Fruit fly (Drosophila melanogaster) whole organism, wandering third instar larva: ENCODE results near the gene CG7059.
A peak's percentile ranks its signal among the peaks of the same experiment; 100 is the strongest.

Experiments used
- Abd-B ChIP-seq: fragments of >200 bp; optimal IDR thresholded peaks from 2 replicates; lab custom pipeline; 2017; ENCODE audit warnings: missing biosample characterization, missing genetic modification characterization
- CG32264 ChIP-seq: fragments of 200-800 bp; sonication (Bioruptor generic); optimal IDR thresholded peaks from 2 replicates; lab custom pipeline; 2016; ENCODE audit warnings: missing biosample characterization, missing genetic modification characterization
- CG9705 ChIP-seq: fragments of 200-800 bp; sonication (Bioruptor generic); optimal IDR thresholded peaks from 2 replicates; lab custom pipeline; 2018; ENCODE audit warnings: missing biosample characterization, mild to moderate bottlenecking, missing genetic modification characterization
- CrebA ChIP-seq: fragments of 200-800 bp; sonication (Bioruptor generic); optimal IDR thresholded peaks from 2 replicates; lab custom pipeline; 2016; ENCODE audit warnings: missing biosample characterization, mild to moderate bottlenecking, missing genetic modification characterization, borderline replicate concordance
- Dfd ChIP-seq: fragments of >200 bp; optimal IDR thresholded peaks from 2 replicates; lab custom pipeline; 2017; ENCODE audit warnings: missing biosample characterization, missing genetic modification characterization
- Dif ChIP-seq: fragments of 200-275, 200-300 bp; sonication (Bioruptor generic); optimal IDR thresholded peaks from 2 replicates; lab custom pipeline; 2018; ENCODE audit warnings: missing biosample characterization, missing genetic modification characterization; ENCODE audit not compliant: partially characterized antibody
- GATAd ChIP-seq: sonication (Bioruptor generic); optimal IDR thresholded peaks from 2 replicates; lab custom pipeline; 2016; ENCODE audit warnings: missing biosample characterization, missing genetic modification characterization
- HLH106 ChIP-seq: fragments of 200-800 bp; optimal IDR thresholded peaks from 3 replicates; lab custom pipeline; 2019; ENCODE audit warnings: missing biosample characterization, mild to moderate bottlenecking, missing genetic modification characterization, moderate library complexity
- Hnf4 ChIP-seq: fragments of 200-800 bp; sonication (Bioruptor generic); optimal IDR thresholded peaks from 2 replicates; lab custom pipeline; 2016; ENCODE audit warnings: missing biosample characterization, mild to moderate bottlenecking, missing genetic modification characterization
- Hr78 ChIP-seq: fragments of >200 bp; optimal IDR thresholded peaks from 2 replicates; lab custom pipeline; 2017; ENCODE audit warnings: missing biosample characterization, missing genetic modification characterization
- Hr83 ChIP-seq: fragments of 200-300 bp; sonication (Bioruptor generic); optimal IDR thresholded peaks from 2 replicates; lab custom pipeline; 2016; ENCODE audit warnings: missing biosample characterization, mild to moderate bottlenecking, missing genetic modification characterization, moderate library complexity; ENCODE audit not compliant: poor library complexity, severe bottlenecking
- Jra ChIP-seq: sonication (Bioruptor generic); optimal IDR thresholded peaks from 2 replicates; lab custom pipeline; 2016; ENCODE audit warnings: missing biosample characterization, missing genetic modification characterization
- Mio ChIP-seq: sonication (Bioruptor generic); optimal IDR thresholded peaks from 2 replicates; lab custom pipeline; 2016; ENCODE audit warnings: missing biosample characterization, missing genetic modification characterization
- Myc ChIP-seq: fragments of >200 bp; optimal IDR thresholded peaks from 2 replicates; lab custom pipeline; 2017
- N ChIP-seq: fragments of >200 bp; optimal IDR thresholded peaks from 2 replicates; lab custom pipeline; 2018; ENCODE audit warnings: missing biosample characterization, missing external identifiers, missing genetic modification characterization
- OdsH ChIP-seq: fragments of 200-800 bp; sonication (Bioruptor generic); optimal IDR thresholded peaks from 2 replicates; lab custom pipeline; 2016; ENCODE audit warnings: missing biosample characterization, mild to moderate bottlenecking, missing genetic modification characterization
- Rel ChIP-seq, 2 experiments: fragments of 200-800 bp; sonication (Bioruptor generic) in 1 of 2; optimal IDR thresholded peaks; 2 replicates in 1 of 2; 3 replicates in 1 of 2; lab custom pipeline; 2016 to 2019; ENCODE audit warnings: mild to moderate bottlenecking in 2 of 2, missing biosample characterization in 2 of 2, missing genetic modification characterization in 2 of 2, moderate library complexity in 1 of 2
- Sp1 ChIP-seq: fragments of 200-800 bp; sonication (Bioruptor generic); optimal IDR thresholded peaks from 3 replicates; lab custom pipeline; 2019; ENCODE audit warnings: missing biosample characterization, mild to moderate bottlenecking, missing genetic modification characterization, moderate library complexity
- Vsx2 ChIP-seq: fragments of 200-300, 225-300 bp; sonication (Bioruptor generic); optimal IDR thresholded peaks from 2 replicates; lab custom pipeline; 2018; ENCODE audit warnings: missing biosample characterization, missing genetic modification characterization; ENCODE audit not compliant: partially characterized antibody
- br ChIP-seq: fragments of 200-800 bp; sonication (Bioruptor generic); optimal IDR thresholded peaks from 2 replicates; lab custom pipeline; 2016; ENCODE audit warnings: missing biosample characterization, missing genetic modification characterization
- brk ChIP-seq: fragments of 200-800 bp; sonication (Bioruptor generic); optimal IDR thresholded peaks from 2 replicates; lab custom pipeline; 2016; ENCODE audit warnings: missing biosample characterization, mild to moderate bottlenecking, missing genetic modification characterization
- dl ChIP-seq, 2 experiments: fragments of 175-275, 200-275 bp in 1 of 2; fragments of 200-275 bp in 1 of 2; sonication (Bioruptor generic); optimal IDR thresholded peaks; lab custom pipeline; 2018; ENCODE audit warnings: mild to moderate bottlenecking in 2 of 2, missing biosample characterization in 2 of 2, missing genetic modification characterization in 2 of 2, moderate library complexity in 2 of 2; ENCODE audit not compliant: partially characterized antibody in 2 of 2, insufficient read depth in 1 of 2
- dmrt93B ChIP-seq: fragments of 200-800 bp; sonication (Bioruptor generic); optimal IDR thresholded peaks from 2 replicates; lab custom pipeline; 2018; ENCODE audit warnings: missing biosample characterization, mild to moderate bottlenecking, missing genetic modification characterization
- dsf ChIP-seq: sonication (Bioruptor generic); optimal IDR thresholded peaks from 2 replicates; lab custom pipeline; 2016; ENCODE audit warnings: missing biosample characterization, missing genetic modification characterization, borderline replicate concordance
- ey ChIP-seq: fragments of 200-800 bp; sonication (Bioruptor generic); optimal IDR thresholded peaks from 2 replicates; lab custom pipeline; 2016; ENCODE audit warnings: missing biosample characterization, missing genetic modification characterization
- foxo ChIP-seq, 2 experiments: fragments of 200-800 bp; sonication (Bioruptor generic); optimal IDR thresholded peaks; 2 replicates in 1 of 2; 3 replicates in 1 of 2; lab custom pipeline; 2016 to 2017; ENCODE audit warnings: missing biosample characterization in 2 of 2, missing genetic modification characterization in 2 of 2
- fru ChIP-seq: fragments of 200-800 bp; sonication (Bioruptor generic); optimal IDR thresholded peaks from 3 replicates; lab custom pipeline; 2016; ENCODE audit warnings: missing biosample characterization, mild to moderate bottlenecking, missing genetic modification characterization
- h ChIP-seq: fragments of 200-800 bp; sonication (Bioruptor generic); optimal IDR thresholded peaks from 3 replicates; lab custom pipeline; 2016; ENCODE audit warnings: missing biosample characterization, mild to moderate bottlenecking, missing genetic modification characterization
- jim ChIP-seq: fragments of 175-275, 200-325 bp; sonication (Bioruptor generic); optimal IDR thresholded peaks from 2 replicates; lab custom pipeline; 2016; ENCODE audit warnings: missing biosample characterization, mild to moderate bottlenecking, missing genetic modification characterization
- lola ChIP-seq: fragments of >200 bp; optimal IDR thresholded peaks from 2 replicates; lab custom pipeline; 2017; ENCODE audit warnings: missing biosample characterization, missing genetic modification characterization
- pan ChIP-seq: fragments of >200 bp; optimal IDR thresholded peaks from 2 replicates; lab custom pipeline; 2017
- psq ChIP-seq: fragments of 200-800 bp; sonication (Bioruptor generic); optimal IDR thresholded peaks from 3 replicates; lab custom pipeline; 2017; ENCODE audit warnings: missing biosample characterization, mild to moderate bottlenecking, missing genetic modification characterization, moderate library complexity
- rgr ChIP-seq: fragments of 200-800 bp; sonication (Bioruptor generic); optimal IDR thresholded peaks from 3 replicates; lab custom pipeline; 2016; ENCODE audit warnings: missing biosample characterization, mild to moderate bottlenecking, missing genetic modification characterization
- sage ChIP-seq: fragments of 200-800 bp; sonication (Bioruptor generic); optimal IDR thresholded peaks from 2 replicates; lab custom pipeline; 2016; ENCODE audit warnings: missing biosample characterization, mild to moderate bottlenecking, missing genetic modification characterization
- sv ChIP-seq: fragments of 200-800 bp; sonication (Bioruptor generic); optimal IDR thresholded peaks from 3 replicates; lab custom pipeline; 2016; ENCODE audit warnings: missing biosample characterization, missing genetic modification characterization
- tai ChIP-seq: sonication (Bioruptor generic); optimal IDR thresholded peaks from 2 replicates; lab custom pipeline; 2016; ENCODE audit warnings: missing biosample characterization, missing genetic modification characterization
- usp ChIP-seq: fragments of >200 bp; optimal IDR thresholded peaks from 2 replicates; lab custom pipeline; 2017; ENCODE audit warnings: missing biosample characterization, missing genetic modification characterization
- woc ChIP-seq: sonication (Bioruptor generic); optimal IDR thresholded peaks from 2 replicates; lab custom pipeline; 2016; ENCODE audit warnings: missing biosample characterization, mild to moderate bottlenecking, missing genetic modification characterization

CG7059 gene

DNA sequence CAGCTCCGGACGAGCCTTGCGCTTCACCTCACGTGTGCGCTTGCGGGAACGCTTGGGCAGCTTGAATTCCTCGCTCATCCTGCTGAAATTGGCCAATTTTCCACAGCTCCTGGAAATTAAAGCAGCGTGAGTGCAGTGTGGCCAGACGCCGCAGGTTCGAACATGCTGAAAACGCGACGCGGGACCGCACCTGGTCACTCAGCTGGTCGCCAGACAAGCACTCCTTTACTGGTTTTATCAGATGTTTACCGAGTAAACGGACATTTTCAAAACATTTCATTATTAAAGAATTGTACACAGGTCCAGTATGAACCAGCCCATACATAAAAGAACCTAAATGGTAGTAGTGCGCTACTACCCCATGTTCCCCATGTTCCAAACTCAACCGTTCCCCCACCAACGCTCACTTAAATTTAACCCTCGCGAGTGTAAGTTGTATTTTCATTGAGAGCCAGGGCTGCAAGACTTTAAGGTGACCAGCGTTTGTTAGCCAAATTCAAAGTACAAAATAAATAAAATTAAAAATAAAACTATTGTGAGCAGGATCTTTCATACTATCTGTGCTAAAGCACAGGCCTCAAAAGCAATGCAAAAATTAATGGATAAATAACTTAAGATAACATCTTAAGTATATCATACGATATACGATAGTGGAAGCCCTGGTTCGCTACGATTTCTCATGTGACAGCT, 27.2 kb upstream of the CG7059 start, which contains the start of the genes JMJD6, CG7071 and Muted:
Gene JMJD6, minus strand, starts transcription at position 154 of the 690 bp plus-strand sequence.
Gene CG7071, plus strand, starts transcription at position 403 of the 690 bp plus-strand sequence.
Gene Muted, plus strand, starts transcription at position 403 of the 690 bp plus-strand sequence.
- TF ChIP-seq Vsx2 (GFP tag; lab: Kevin White, UChicago) (no peak), Dfd (GFP tag; lab: Kevin White, UChicago) (no peak), Abd-B (GFP tag; lab: Kevin White, UChicago) (no peak), Dif (GFP tag; lab: Kevin White, UChicago) (no peak), dmrt93B (GFP tag; lab: Kevin White, UChicago) (peak; percentile 77), HLH106 (tag; lab: Kevin White, UChicago) (peak; percentile 87), dsf (GFP tag; lab: Kevin White, UChicago) (peak; percentile 92), pan (lab: Kevin White, UChicago) (no peak), sage (peak; percentile 71), N (GFP tag; lab: Kevin White, UChicago) (no peak), psq (peak; percentile 84), jim (GFP tag; lab: Kevin White, UChicago) (no peak), h (peak; percentile 94), Hr83 (GFP tag; lab: Kevin White, UChicago) (peak; percentile 68), Sp1 (peak; percentile 89), Jra (GFP tag; lab: Kevin White, UChicago) (peak; percentile 91), Hnf4 (GFP tag; lab: Kevin White, UChicago) (peak; percentile 95), CG32264 (GFP tag; lab: Kevin White, UChicago) (peak; percentile 64), rgr (GFP tag; lab: Kevin White, UChicago) (peak; percentile 92), Myc (lab: Kevin White, UChicago) (peak; percentile 55), CG9705 (peak; percentile 91), CrebA (no peak), brk (GFP tag; lab: Kevin White, UChicago) (peak; percentile 94), OdsH (GFP tag; lab: Kevin White, UChicago) (peak; percentile 91), fru (GFP tag; lab: Kevin White, UChicago) (peak; percentile 91), Rel (GFP tag; optimal IDR thresholded peaks at IDR 0.05; lab: Kevin White, UChicago) (no peak), Rel (tag; optimal IDR thresholded peaks at IDR 0.05; lab: Kevin White, UChicago) (peak; percentile 58), GATAd (no peak), sv (GFP tag; lab: Kevin White, UChicago) (peak; percentile 91), Mio (peak; percentile 18), tai (GFP tag; lab: Kevin White, UChicago) (no peak), woc (peak; percentile 75), foxo (GFP tag; optimal IDR thresholded peaks at IDR 0.05; lab: Kevin White, UChicago) (peak in 1 of 2 experiments; percentile 96), usp (GFP tag; lab: Kevin White, UChicago) (no peak), Hr78 (GFP tag; lab: Kevin White, UChicago) (no peak), lola (GFP tag; lab: Kevin White, UChicago) (no peak), br (peak; percentile 94), dl (GFP tag; optimal IDR thresholded peaks at IDR 0.05; lab: Kevin White, UChicago; ENCODE audit: insufficient read depth in 1 of 2, partially characterized antibody in 2 of 2) (no peak), ey (GFP tag; lab: Kevin White, UChicago) (peak; percentile 92)

DNA sequence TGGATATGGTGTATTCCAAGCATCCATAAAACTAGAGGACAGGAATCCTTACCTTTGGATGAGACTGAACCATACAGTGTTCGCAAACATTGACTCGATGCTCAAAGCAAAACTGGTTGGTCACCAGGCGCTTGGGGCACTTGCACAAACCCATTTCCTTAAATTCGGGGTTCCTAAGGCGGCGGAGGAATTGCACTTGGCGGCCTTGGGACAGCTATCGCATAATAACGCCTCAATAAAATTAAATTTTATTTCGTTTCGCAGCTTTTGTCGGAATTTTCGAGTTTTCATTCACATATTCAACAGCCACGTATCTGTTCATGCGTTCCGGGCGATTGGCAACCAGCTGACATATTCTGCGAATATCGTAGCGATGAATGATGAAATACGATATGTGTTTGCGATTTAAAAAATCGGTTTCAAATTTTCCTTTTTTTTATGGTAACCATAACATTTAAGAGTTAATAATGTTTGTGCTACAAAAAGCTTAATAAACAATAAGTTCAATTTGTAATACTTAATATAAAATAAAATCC, 23.9 kb upstream of the CG7059 start, which contains the start of gene CG5382:
Gene CG5382, minus strand, starts transcription at position 324 of the 536 bp plus-strand sequence.
- TF ChIP-seq Vsx2 (GFP tag; lab: Kevin White, UChicago) = peak; percentile 97
- TF ChIP-seq dsf (GFP tag; lab: Kevin White, UChicago) = no peak
- peak; percentile 39 for TF ChIP-seq sage
- TF ChIP-seq Abd-B (GFP tag; lab: Kevin White, UChicago) = no peak
- TF ChIP-seq Sp1 = no peak
- TF ChIP-seq rgr (GFP tag; lab: Kevin White, UChicago) = no peak
- TF ChIP-seq Myc (lab: Kevin White, UChicago) = peak; percentile 48
- peak; percentile 85 for TF ChIP-seq Dif (GFP tag; lab: Kevin White, UChicago)
